Worm (Caenorhabditis elegans) whole organism, L1 larva: Measurements from ENCODE around the gene pqn-35.
A peak's percentile ranks its signal among the peaks of the same experiment; 100 is the strongest.

Experiments used
- C34B4.2 ChIP-seq: sonication (generic microtip); optimal IDR thresholded peaks from 2 replicates; lab custom pipeline; 2017; ENCODE audit warnings: mild to moderate bottlenecking, missing genetic modification characterization, missing compliant biosample characterization
- Y116A8C.19 ChIP-seq: sonication (generic microtip); optimal IDR thresholded peaks from 2 replicates; lab custom pipeline; 2016; ENCODE audit warnings: missing compliant biosample characterization, missing genetic modification characterization, borderline replicate concordance
- aha-1 ChIP-seq: fragments of 150-350 bp; optimal IDR thresholded peaks from 2 replicates; lab custom pipeline; 2014; ENCODE audit warnings: missing biosample characterization, missing genetic modification characterization
- ama-1 ChIP-seq: fragments of 150-350 bp; optimal IDR thresholded peaks from 2 replicates; lab custom pipeline; 2014
- ceh-88 ChIP-seq: fragments of 200-800 bp; sonication (Bioruptor generic); IDR thresholded peaks from 2 replicates; pipeline ENCODE4 v1.3.6; 2022; ENCODE audit warnings: missing genetic modification characterization, missing compliant biosample characterization
- ces-1 ChIP-seq: fragments of 150-350 bp; optimal IDR thresholded peaks from 2 replicates; lab custom pipeline; 2014; ENCODE audit warnings: missing biosample characterization, missing genetic modification reagents, missing genetic modification characterization
- dsc-1 ChIP-seq: sonication (generic microtip); optimal IDR thresholded peaks from 2 replicates; lab custom pipeline; 2016; ENCODE audit warnings: mild to moderate bottlenecking, missing genetic modification characterization, missing compliant biosample characterization
- efl-3 ChIP-seq: fragments of 200-800 bp; sonication (Bioruptor generic); optimal IDR thresholded peaks from 2 replicates; lab custom pipeline; 2018; ENCODE audit warnings: mild to moderate bottlenecking, missing genetic modification characterization, missing compliant biosample characterization
- elt-3 ChIP-seq, 6 experiments: fragments of 150-350 bp in 1 of 6; sonication (generic microtip); optimal IDR thresholded peaks; 2 replicates each; lab custom pipeline; 2017 to 2018; ENCODE audit warnings: missing biosample characterization in 6 of 6, missing genetic modification characterization in 6 of 6, inconsistent platforms in 1 of 6
- ets-5 ChIP-seq: fragments of 200-800 bp; sonication (Bioruptor generic); IDR thresholded peaks from 2 replicates; pipeline ENCODE4 v1.3.6; 2022; ENCODE audit warnings: missing genetic modification characterization, missing compliant biosample characterization
- fkh-4 ChIP-seq: sonication (generic microtip); optimal IDR thresholded peaks from 2 replicates; lab custom pipeline; 2016; ENCODE audit warnings: missing compliant biosample characterization, missing genetic modification characterization, borderline replicate concordance
- fkh-8 ChIP-seq: sonication (generic microtip); optimal IDR thresholded peaks from 2 replicates; lab custom pipeline; 2016; ENCODE audit warnings: mild to moderate bottlenecking, missing genetic modification characterization, missing compliant biosample characterization
- hlh-4 ChIP-seq: sonication (generic microtip); optimal IDR thresholded peaks from 2 replicates; lab custom pipeline; 2016; ENCODE audit warnings: mild to moderate bottlenecking, missing genetic modification characterization, missing compliant biosample characterization
- hpl-2 ChIP-seq: fragments of 150-350 bp; optimal IDR thresholded peaks from 2 replicates; lab custom pipeline; 2014; ENCODE audit warnings: missing biosample characterization, missing genetic modification reagents, missing genetic modification characterization
- irx-1 ChIP-seq: sonication (generic microtip); optimal IDR thresholded peaks from 2 replicates; lab custom pipeline; 2016; ENCODE audit warnings: missing genetic modification characterization, missing compliant biosample characterization
- lin-14 ChIP-seq: fragments of 200-800 bp; sonication (Bioruptor generic); optimal IDR thresholded peaks from 2 replicates; lab custom pipeline; 2018; ENCODE audit warnings: mild to moderate bottlenecking, missing genetic modification characterization, moderate library complexity, missing compliant biosample characterization
- lin-35 ChIP-seq, 2 experiments: fragments of 150-350 bp; optimal IDR thresholded peaks; 2 replicates each; lab custom pipeline; 2014; ENCODE audit warnings: missing biosample characterization in 2 of 2, missing genetic modification characterization in 2 of 2, missing genetic modification reagents in 2 of 2
- lin-39 ChIP-seq: fragments of 150-350 bp; optimal IDR thresholded peaks from 2 replicates; lab custom pipeline; 2014; ENCODE audit warnings: missing biosample characterization, missing genetic modification reagents, missing genetic modification characterization
- lsy-2 ChIP-seq, 2 experiments: fragments of 150-350 bp; optimal IDR thresholded peaks; 2 replicates each; lab custom pipeline; 2014; ENCODE audit warnings: missing biosample characterization in 2 of 2, missing genetic modification characterization in 2 of 2
- mef-2 ChIP-seq: fragments of 150-350 bp; optimal IDR thresholded peaks from 2 replicates; lab custom pipeline; 2014; ENCODE audit warnings: missing biosample characterization, missing genetic modification characterization
- mep-1 ChIP-seq: fragments of 150-350 bp; optimal IDR thresholded peaks from 2 replicates; lab custom pipeline; 2014; ENCODE audit warnings: missing biosample characterization, missing genetic modification characterization
- nhr-19 ChIP-seq: fragments of 200-800 bp; sonication (Bioruptor generic); conservative IDR thresholded peaks from 2 replicates; pipeline ENCODE4 v1.3.6; 2022; ENCODE audit warnings: missing genetic modification characterization, missing compliant biosample characterization
- nhr-237 ChIP-seq: fragments of 150-350 bp; optimal IDR thresholded peaks from 2 replicates; lab custom pipeline; 2014; ENCODE audit warnings: missing biosample characterization, missing genetic modification characterization
- nhr-28 ChIP-seq: fragments of 150-350 bp; optimal IDR thresholded peaks from 2 replicates; lab custom pipeline; 2014; ENCODE audit warnings: missing biosample characterization, missing genetic modification characterization
- nhr-77 ChIP-seq: fragments of 150-350 bp; optimal IDR thresholded peaks from 2 replicates; lab custom pipeline; 2014; ENCODE audit warnings: missing biosample characterization, missing genetic modification characterization
- nhr-84 ChIP-seq: sonication (generic microtip); optimal IDR thresholded peaks from 2 replicates; lab custom pipeline; 2017; ENCODE audit warnings: missing biosample characterization, missing genetic modification characterization
- nhr-85 ChIP-seq: sonication (generic microtip); peaks from one replicate; lab custom pipeline; 2016; ENCODE audit warnings: missing genetic modification characterization, inconsistent platforms, missing compliant biosample characterization
- rnt-1 ChIP-seq: sonication (generic microtip); optimal IDR thresholded peaks from 2 replicates; lab custom pipeline; 2016; ENCODE audit warnings: mild to moderate bottlenecking, missing genetic modification characterization, moderate library complexity, missing compliant biosample characterization
- sox-4 ChIP-seq: sonication (generic microtip); optimal IDR thresholded peaks from 2 replicates; lab custom pipeline; 2016; ENCODE audit warnings: missing genetic modification characterization, missing compliant biosample characterization
- tbx-2 ChIP-seq: sonication (generic microtip); optimal IDR thresholded peaks from 2 replicates; lab custom pipeline; 2016; ENCODE audit warnings: missing genetic modification characterization, missing compliant biosample characterization
- unc-30 ChIP-seq: sonication (generic microtip); optimal IDR thresholded peaks from 2 replicates; lab custom pipeline; 2017; ENCODE audit warnings: missing biosample characterization, missing genetic modification characterization
- unc-86 ChIP-seq: sonication (generic microtip); optimal IDR thresholded peaks from 2 replicates; lab custom pipeline; 2016; ENCODE audit warnings: missing genetic modification characterization, missing compliant biosample characterization
- unc-98 ChIP-seq: fragments of 200-800 bp; sonication (Bioruptor generic); IDR thresholded peaks from 2 replicates; pipeline ENCODE4 v1.3.6; 2022; ENCODE audit warnings: missing genetic modification characterization, missing compliant biosample characterization
- zip-4 ChIP-seq: fragments of 200-800 bp; sonication (Bioruptor generic); optimal IDR thresholded peaks from 2 replicates; lab custom pipeline; 2018; ENCODE audit warnings: mild to moderate bottlenecking, missing genetic modification characterization, moderate library complexity, missing compliant biosample characterization
- ztf-11 ChIP-seq, 2 experiments: sonication (generic microtip); optimal IDR thresholded peaks; 2 replicates each; lab custom pipeline; 2016 to 2017; ENCODE audit warnings: missing genetic modification characterization in 2 of 2, missing biosample characterization in 1 of 2, missing compliant biosample characterization in 1 of 2

Gene pqn-35

ce11 chrII:4572579-4572978, 40.2 kb upstream of the pqn-35 start:
- TF ChIP-seq nhr-237 (tag; lab: Kevin White, UChicago): no peak
- no peak for TF ChIP-seq mef-2
- no peak for TF ChIP-seq efl-3 (GFP tag; lab: Kevin White, UChicago)
- no peak for TF ChIP-seq dsc-1
- no peak for TF ChIP-seq zip-4 (GFP tag; lab: Kevin White, UChicago)
- TF ChIP-seq lin-14 (GFP tag; lab: Kevin White, UChicago): no peak
- TF ChIP-seq rnt-1: peak; percentile 11
- TF ChIP-seq unc-30: no peak
- TF ChIP-seq, all 84 proteins: peak for 1

DNA sequence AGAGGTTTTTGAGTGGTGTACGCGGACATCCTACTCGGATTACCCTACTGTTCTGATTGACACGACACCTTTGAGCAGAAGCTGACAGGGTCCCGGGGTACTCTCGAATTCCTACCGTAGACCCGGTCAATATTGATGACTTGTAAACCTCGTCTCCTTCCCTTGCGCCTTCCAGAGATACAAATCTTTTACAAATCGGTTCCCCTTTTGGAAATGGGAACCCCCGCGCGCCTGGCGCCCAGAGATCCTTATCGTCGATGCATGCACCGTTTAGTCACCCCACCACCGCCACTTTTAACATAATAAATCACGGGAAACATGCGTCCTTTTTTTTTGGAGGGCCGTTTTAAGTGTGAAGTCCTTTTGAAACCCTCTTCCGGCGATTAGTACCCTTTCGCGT, 39.7 kb upstream of the pqn-35 start:
- TF ChIP-seq dsc-1 (no peak), nhr-84 (tag; lab: Kevin White, UChicago) (no peak), lin-14 (GFP tag; lab: Kevin White, UChicago) (peak; percentile 67), elt-3 (tag; optimal IDR thresholded peaks at IDR 0.05; lab: Kevin White, UChicago) (no peak), tbx-2 (tag; lab: Kevin White, UChicago) (no peak), ets-5 (no peak), lin-39 (no peak), ceh-88 (GFP tag; lab: Robert Waterston, UW) (no peak), ces-1 (GFP tag; lab: Kevin White, UChicago) (no peak), sox-4 (no peak), mep-1 (no peak), fkh-8 (tag; lab: Kevin White, UChicago) (no peak), nhr-85 (peak; percentile 84), fkh-4 (no peak), nhr-28 (tag; lab: Kevin White, UChicago) (no peak)

DNA sequence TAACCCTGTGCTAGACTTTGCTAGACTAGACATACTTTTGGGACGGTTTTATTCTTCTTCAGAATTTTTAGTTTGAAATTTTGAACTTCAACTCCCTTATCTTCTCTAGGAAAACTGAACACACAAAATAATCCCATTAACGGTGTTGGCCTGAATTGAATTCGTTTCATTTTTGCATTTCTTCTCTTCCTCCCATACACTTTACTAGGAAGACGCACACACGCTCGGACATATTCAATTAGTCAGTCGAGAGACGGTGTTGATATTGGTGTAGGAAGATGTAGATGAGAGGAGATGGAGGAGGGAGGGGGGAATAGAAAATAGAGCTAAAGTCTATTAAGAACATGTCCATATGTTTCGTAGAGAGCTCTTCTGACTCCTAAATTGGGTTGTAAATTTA, 38.1 kb upstream of the pqn-35 start:
- TF ChIP-seq unc-86 (peak; percentile 2), lin-14 (GFP tag; lab: Kevin White, UChicago) (peak; percentile 48), mef-2 (no peak)

ce11 chrII:4575579-4575978, 37.2 kb upstream of the pqn-35 start:
- TF ChIP-seq C34B4.2 (tag; lab: Kevin White, UChicago) (no peak), ama-1 (no peak), irx-1 (tag; lab: Kevin White, UChicago) (no peak), ztf-11 (tag; optimal IDR thresholded peaks at IDR 0.05; lab: Kevin White, UChicago) (no peak), mep-1 (no peak), nhr-19 (GFP tag; lab: Robert Waterston, UW) (no peak), nhr-77 (tag; lab: Kevin White, UChicago) (no peak), lsy-2 (tag; optimal IDR thresholded peaks at IDR 0.05; lab: Kevin White, UChicago) (no peak), lin-35 (GFP tag; optimal IDR thresholded peaks at IDR 0.05; lab: Kevin White, UChicago) (no peak)

- TF ChIP-seq nhr-84 (tag; lab: Kevin White, UChicago) (no peak), hlh-4 (tag; lab: Kevin White, UChicago) (no peak), lin-35 (GFP tag; optimal IDR thresholded peaks at IDR 0.05; lab: Kevin White, UChicago) (no peak), Y116A8C.19 (tag; lab: Kevin White, UChicago) (no peak), mep-1 (no peak), aha-1 (no peak), hpl-2 (GFP tag; lab: Kevin White, UChicago) (no peak)
- TF ChIP-seq, all 84 proteins: peak for 0
Observed at ce11 chrII:4577391-4577790, 35.4 kb upstream of the pqn-35 start.

ce11 chrII:4579375-4579774, 33.4 kb upstream of the pqn-35 start:
- TF ChIP-seq unc-98 (no peak), lin-14 (GFP tag; lab: Kevin White, UChicago) (peak; percentile 28)
